Worm (Caenorhabditis elegans) whole organism, young adult: Measurements from ENCODE around the gene F49H12.7.

Experiments used
- F33H1.4 ChIP-seq: fragments of 200-800 bp; sonication (Bioruptor generic); IDR thresholded peaks from 2 replicates; pipeline ENCODE4 v1.3.6; 2022; ENCODE audit warnings: missing genetic modification reagents, missing genetic modification characterization, missing compliant biosample characterization
- Y53G8AR.9 ChIP-seq: fragments of 200-800 bp; sonication (Bioruptor generic); conservative IDR thresholded peaks from 2 replicates; pipeline ENCODE4 v1.3.6; 2022; ENCODE audit warnings: missing genetic modification reagents, missing genetic modification characterization, missing compliant biosample characterization
- ama-1 ChIP-seq, 3 experiments: fragments of 150-350 bp in 1 of 3; sonication (generic microtip) in 2 of 3; optimal IDR thresholded peaks; 2 replicates each; lab custom pipeline; 2014 to 2018; ENCODE audit warnings: missing biosample characterization in 2 of 3, missing genetic modification characterization in 2 of 3, missing genetic modification reagents in 2 of 3
- efl-1 ChIP-seq: fragments of 150-350 bp; optimal IDR thresholded peaks from 2 replicates; lab custom pipeline; 2014; ENCODE audit warnings: missing biosample characterization, missing genetic modification reagents, missing genetic modification characterization
- ets-4 ChIP-seq: fragments of 200-800 bp; sonication (Bioruptor generic); optimal IDR thresholded peaks from 2 replicates; lab custom pipeline; 2018; ENCODE audit warnings: mild to moderate bottlenecking, missing genetic modification characterization, missing compliant biosample characterization
- unc-62 ChIP-seq: fragments of 150-350 bp; optimal IDR thresholded peaks from 2 replicates; lab custom pipeline; 2014; ENCODE audit warnings: missing biosample characterization, missing genetic modification reagents, missing genetic modification characterization

DNA sequence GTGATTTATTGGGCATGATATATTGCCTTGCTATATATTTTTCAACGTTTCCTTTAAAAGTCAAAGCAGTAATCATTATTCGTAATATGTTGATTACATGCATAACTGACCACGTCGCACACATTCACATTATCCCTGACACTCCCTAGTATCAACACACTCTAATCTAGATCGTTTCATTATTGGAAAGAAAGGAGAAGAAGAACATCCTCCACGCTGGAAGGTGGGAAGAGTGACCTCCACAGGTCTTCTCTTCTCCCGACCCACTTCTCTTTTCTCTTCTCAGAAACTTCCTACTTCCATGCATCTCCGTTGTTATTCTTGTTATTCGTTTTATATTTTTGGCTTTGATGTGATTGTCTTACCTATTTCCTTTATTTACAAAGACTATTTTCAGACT is 9.2 kb downstream of the F49H12.7 start, which contains the start of gene txdc-12.2:
- TF ChIP-seq ets-4 (no peak), F33H1.4 (no peak), Y53G8AR.9 (no peak), efl-1 (GFP tag; lab: Kevin White, UChicago) (no peak), unc-62 (GFP tag; lab: Kevin White, UChicago) (no peak), ama-1 (optimal IDR thresholded peaks at IDR 0.05; lab: Kevin White, UChicago) (no peak), ama-1 (GFP tag; optimal IDR thresholded peaks at IDR 0.05; lab: Kevin White, UChicago) (no peak)
